Worm (Caenorhabditis elegans) whole organism, young adult: ENCODE data around the gene tag-164.

Experiments
- B0035.1 ChIP-seq: sonication (generic microtip); optimal IDR thresholded peaks from 2 replicates; lab custom pipeline; 2016; ENCODE audit warnings: missing genetic modification characterization, mild to moderate bottlenecking, missing compliant biosample characterization, missing genotype, missing genetic modification reagents
- B0261.1 ChIP-seq: sonication (generic microtip); optimal IDR thresholded peaks from 2 replicates; lab custom pipeline; 2016; ENCODE audit warnings: mild to moderate bottlenecking, missing genetic modification characterization, moderate library complexity, missing compliant biosample characterization
- B0336.3 ChIP-seq: fragments of 200-800 bp; sonication (Bioruptor generic); IDR thresholded peaks from 2 replicates; pipeline ENCODE4 v1.3.6; 2022; ENCODE audit warnings: missing genetic modification characterization, missing compliant biosample characterization
- C06A6.2 ChIP-seq: fragments of 200-800 bp; sonication (Bioruptor generic); conservative IDR thresholded peaks from 2 replicates; pipeline ENCODE4 v1.3.6; 2022; ENCODE audit warnings: missing genetic modification characterization, missing compliant biosample characterization
- C17E4.6 ChIP-seq: fragments of 200-800 bp; sonication (Bioruptor generic); IDR thresholded peaks from 2 replicates; pipeline ENCODE4 v1.3.6; 2022; ENCODE audit warnings: missing genetic modification reagents, missing genetic modification characterization, missing compliant biosample characterization
- F33H1.4 ChIP-seq: fragments of 200-800 bp; sonication (Bioruptor generic); IDR thresholded peaks from 2 replicates; pipeline ENCODE4 v1.3.6; 2022; ENCODE audit warnings: missing genetic modification reagents, missing genetic modification characterization, missing compliant biosample characterization
- F49E8.2 ChIP-seq: sonication (generic microtip); optimal IDR thresholded peaks from 3 replicates; lab custom pipeline; 2017; ENCODE audit warnings: missing genetic modification characterization, mild to moderate bottlenecking, missing compliant biosample characterization, antibody characterized with exemption, moderate library complexity; ENCODE audit not compliant: insufficient read depth
- F52B5.7 ChIP-seq: sonication (generic microtip); optimal IDR thresholded peaks from 2 replicates; lab custom pipeline; 2016; ENCODE audit warnings: mild to moderate bottlenecking, missing genetic modification characterization, missing compliant biosample characterization
- K11D2.4 ChIP-seq: fragments of 200-800 bp; sonication (Bioruptor generic); IDR thresholded peaks from 2 replicates; pipeline ENCODE4 v1.3.6; 2022; ENCODE audit warnings: missing genetic modification reagents, missing genetic modification characterization, missing compliant biosample characterization
- Y56A3A.18 ChIP-seq: fragments of 200-800 bp; sonication (Bioruptor generic); IDR thresholded peaks from 2 replicates; pipeline ENCODE4 v1.3.6; 2022; ENCODE audit warnings: missing genetic modification reagents, missing genetic modification characterization, missing compliant biosample characterization
- Y67H2A.10 ChIP-seq: fragments of 200-800 bp; sonication (Bioruptor generic); conservative IDR thresholded peaks from 2 replicates; pipeline ENCODE4 v1.3.6; 2022; ENCODE audit warnings: missing genetic modification reagents, missing genetic modification characterization, missing compliant biosample characterization
- atf-7 ChIP-seq: sonication (generic microtip); optimal IDR thresholded peaks from 2 replicates; lab custom pipeline; 2017; ENCODE audit warnings: mild to moderate bottlenecking, missing genetic modification characterization, missing compliant biosample characterization
- ceh-100 ChIP-seq: fragments of 200-800 bp; sonication (Bioruptor generic); IDR thresholded peaks from 2 replicates; pipeline ENCODE4 v1.3.6; 2022; ENCODE audit warnings: missing genetic modification reagents, missing genetic modification characterization, missing compliant biosample characterization
- ceh-40 ChIP-seq: fragments of 200-800 bp; sonication (Bioruptor generic); IDR thresholded peaks from 2 replicates; pipeline ENCODE4 v1.3.6; 2022; ENCODE audit warnings: missing genetic modification characterization, missing compliant biosample characterization
- dox-1 ChIP-seq: fragments of 200-800 bp; sonication (Bioruptor generic); IDR thresholded peaks from 2 replicates; pipeline ENCODE4 v1.3.6; 2022; ENCODE audit warnings: missing genetic modification reagents, missing genetic modification characterization, missing compliant biosample characterization
- dpl-1 ChIP-seq: fragments of 150-350 bp; optimal IDR thresholded peaks from 2 replicates; lab custom pipeline; 2014; ENCODE audit warnings: missing biosample characterization, missing genetic modification reagents, missing genetic modification characterization
- egl-18 ChIP-seq: fragments of 200-800 bp; sonication (Bioruptor generic); IDR thresholded peaks from 2 replicates; pipeline ENCODE4 v1.3.6; 2022; ENCODE audit warnings: missing genetic modification reagents, missing genetic modification characterization, missing compliant biosample characterization
- egrh-3 ChIP-seq: fragments of 200-800 bp; sonication (Bioruptor generic); IDR thresholded peaks from 2 replicates; pipeline ENCODE4 v1.3.6; 2022; ENCODE audit warnings: missing genetic modification reagents, missing genetic modification characterization, missing compliant biosample characterization
- ekl-4 ChIP-seq: fragments of 200-800 bp; sonication (Bioruptor generic); IDR thresholded peaks from 2 replicates; pipeline ENCODE4 v1.3.6; 2022; ENCODE audit warnings: missing genetic modification reagents, missing genetic modification characterization, missing compliant biosample characterization
- ets-4 ChIP-seq: fragments of 200-800 bp; sonication (Bioruptor generic); optimal IDR thresholded peaks from 2 replicates; lab custom pipeline; 2018; ENCODE audit warnings: mild to moderate bottlenecking, missing genetic modification characterization, missing compliant biosample characterization
- fkh-3 ChIP-seq: sonication (generic microtip); optimal IDR thresholded peaks from 2 replicates; lab custom pipeline; 2016; ENCODE audit warnings: mild to moderate bottlenecking, missing genetic modification characterization, missing compliant biosample characterization
- gei-17 ChIP-seq: fragments of 200-800 bp; sonication (Bioruptor generic); optimal IDR thresholded peaks from 2 replicates; lab custom pipeline; 2018; ENCODE audit warnings: mild to moderate bottlenecking, missing genetic modification characterization, missing compliant biosample characterization
- him-1 ChIP-seq: sonication (generic microtip); optimal IDR thresholded peaks from 2 replicates; lab custom pipeline; 2016; ENCODE audit warnings: missing genotype, missing genetic modification reagents, missing genetic modification characterization, missing compliant biosample characterization
- hlh-12 ChIP-seq: sonication (generic microtip); optimal IDR thresholded peaks from 2 replicates; lab custom pipeline; 2016; ENCODE audit warnings: missing genetic modification characterization, missing compliant biosample characterization
- lag-1 ChIP-seq: fragments of 200-800 bp; sonication (Bioruptor generic); IDR thresholded peaks from 2 replicates; pipeline ENCODE4 v1.3.6; 2022; ENCODE audit warnings: missing genetic modification reagents, missing genetic modification characterization, missing compliant biosample characterization
- let-526 ChIP-seq: fragments of 200-800 bp; sonication (Bioruptor generic); IDR thresholded peaks from 2 replicates; pipeline ENCODE4 v1.3.6; 2022; ENCODE audit warnings: missing genetic modification reagents, missing genetic modification characterization, missing compliant biosample characterization
- let-607 ChIP-seq, 2 experiments: fragments of 200-800 bp in 1 of 2; sonication (Bioruptor generic) in 1 of 2; sonication (generic microtip) in 1 of 2; optimal IDR thresholded peaks; 2 replicates each; lab custom pipeline; 2016 to 2018; ENCODE audit warnings: mild to moderate bottlenecking in 2 of 2, missing compliant biosample characterization in 2 of 2, missing genetic modification characterization in 2 of 2, moderate library complexity in 2 of 2, missing genotype in 1 of 2
- lin-26 ChIP-seq: fragments of 200-800 bp; sonication (Bioruptor generic); IDR thresholded peaks from 2 replicates; pipeline ENCODE4 v1.3.6; 2022; ENCODE audit warnings: missing genetic modification reagents, missing genetic modification characterization, missing compliant biosample characterization
- lin-35 ChIP-seq, 3 experiments: fragments of 150-350 bp in 2 of 3; sonication (generic microtip) in 1 of 3; optimal IDR thresholded peaks; 2 replicates each; lab custom pipeline; 2014 to 2018; ENCODE audit warnings: missing biosample characterization in 3 of 3, missing genetic modification characterization in 3 of 3, missing genetic modification reagents in 3 of 3
- lin-54 ChIP-seq: fragments of 200-800 bp; sonication (Bioruptor generic); optimal IDR thresholded peaks from 2 replicates; lab custom pipeline; 2018; ENCODE audit warnings: mild to moderate bottlenecking, missing genetic modification characterization, missing compliant biosample characterization
- lsl-1 ChIP-seq: fragments of 200-800 bp; sonication (Bioruptor generic); optimal IDR thresholded peaks from 2 replicates; lab custom pipeline; 2018; ENCODE audit warnings: mild to moderate bottlenecking, missing genetic modification characterization, moderate library complexity, missing compliant biosample characterization
- nfya-1 ChIP-seq: sonication (generic microtip); optimal IDR thresholded peaks from 2 replicates; lab custom pipeline; 2017; ENCODE audit warnings: antibody characterized with exemption, missing compliant biosample characterization, missing genetic modification characterization, borderline replicate concordance; ENCODE audit not compliant: insufficient read depth
- nfya-2 ChIP-seq: fragments of 200-800 bp; sonication (Bioruptor generic); IDR thresholded peaks from 2 replicates; pipeline ENCODE4 v1.3.6; 2022; ENCODE audit warnings: missing genetic modification reagents, missing genetic modification characterization, missing compliant biosample characterization
- nfyb-1 ChIP-seq: fragments of 200-800 bp; sonication (Bioruptor generic); IDR thresholded peaks from 2 replicates; pipeline ENCODE4 v1.3.6; 2022; ENCODE audit warnings: missing genetic modification reagents, missing genetic modification characterization, missing compliant biosample characterization
- nhr-179 ChIP-seq: sonication (generic microtip); optimal IDR thresholded peaks from 2 replicates; lab custom pipeline; 2016; ENCODE audit warnings: mild to moderate bottlenecking, missing genetic modification characterization, missing compliant biosample characterization
- rcor-1 ChIP-seq: fragments of 200-800 bp; sonication (Bioruptor generic); IDR thresholded peaks from 2 replicates; pipeline ENCODE4 v1.3.6; 2022; ENCODE audit warnings: missing genetic modification reagents, missing genetic modification characterization, missing compliant biosample characterization
- snpc-3.4 ChIP-seq: sonication (generic microtip); optimal IDR thresholded peaks from 2 replicates; lab custom pipeline; 2017; ENCODE audit warnings: missing genetic modification characterization, mild to moderate bottlenecking, missing compliant biosample characterization, antibody characterized with exemption, moderate library complexity, missing genotype, missing genetic modification reagents
- tbp1 ChIP-seq: fragments of 200-800 bp; sonication (Bioruptor generic); optimal IDR thresholded peaks from 2 replicates; lab custom pipeline; 2018; ENCODE audit warnings: mild to moderate bottlenecking, missing genetic modification characterization, missing compliant biosample characterization
- xnd-1 ChIP-seq: sonication (generic microtip); optimal IDR thresholded peaks from 2 replicates; lab custom pipeline; 2016; ENCODE audit warnings: missing genotype, missing genetic modification reagents, missing genetic modification characterization, missing compliant biosample characterization
- zfh-2 ChIP-seq: fragments of 200-800 bp; sonication (Bioruptor generic); conservative IDR thresholded peaks from 2 replicates; pipeline ENCODE4 v1.3.6; 2022; ENCODE audit warnings: missing genetic modification reagents, missing genetic modification characterization, missing compliant biosample characterization
- zim-3 ChIP-seq: sonication (generic microtip); optimal IDR thresholded peaks from 2 replicates; lab custom pipeline; 2017; ENCODE audit warnings: mild to moderate bottlenecking, missing genetic modification characterization, moderate library complexity, missing compliant biosample characterization
- ztf-22 ChIP-seq: fragments of 200-800 bp; sonication (Bioruptor generic); optimal IDR thresholded peaks from 2 replicates; lab custom pipeline; 2018; ENCODE audit warnings: mild to moderate bottlenecking, missing genetic modification characterization, moderate library complexity, missing compliant biosample characterization
- ztf-6 ChIP-seq: fragments of 200-800 bp; sonication (Bioruptor generic); IDR thresholded peaks from 2 replicates; pipeline ENCODE4 v1.3.6; 2022; ENCODE audit warnings: missing genetic modification reagents, missing genetic modification characterization, missing compliant biosample characterization

The tag-164 gene

ce11 chrIII:13423414-13423813, 35.9 kb upstream of the tag-164 start, which contains the start of gene exo-1 (continued):
- TF ChIP-seq Y67H2A.10 (GFP tag; lab: Robert Waterston, UW) (no peak), B0035.1 (tag; lab: Kevin White, UChicago) (no peak), ceh-40 (no peak), F52B5.7 (tag; lab: Kevin White, UChicago) (no peak), egl-18 (no peak), let-526 (GFP tag; lab: Robert Waterston, UW) (no peak), egrh-3 (GFP tag; lab: Robert Waterston, UW) (0 out of 2 replicates have a peak, but pooled peaks have one; percentile 18), ztf-22 (GFP tag; lab: Kevin White, UChicago) (no peak), F49E8.2 (tag; lab: Kevin White, UChicago) (no peak), lsl-1 (GFP tag; lab: Kevin White, UChicago) (peak; percentile 44), Y56A3A.18 (GFP tag; lab: Robert Waterston, UW) (no peak), lin-54 (GFP tag; lab: Kevin White, UChicago) (peak; percentile 82), fkh-3 (tag; lab: Kevin White, UChicago) (no peak), nhr-179 (tag; lab: Kevin White, UChicago) (no peak), F33H1.4 (GFP tag; lab: Robert Waterston, UW) (peak; percentile 10; the same call in 1 of the 2 replicates), ztf-6 (GFP tag; lab: Robert Waterston, UW) (no peak), C17E4.6 (GFP tag; lab: Robert Waterston, UW) (no peak), B0261.1 (tag; lab: Kevin White, UChicago) (no peak), ceh-100 (GFP tag; lab: Robert Waterston, UW) (peak; percentile 95), ekl-4 (GFP tag; lab: Robert Waterston, UW) (no peak), nfya-1 (no peak)

- TF ChIP-seq B0035.1 (tag; lab: Kevin White, UChicago) (no peak), let-607 (tag; optimal IDR thresholded peaks at IDR 0.05; lab: Kevin White, UChicago) (peak in 1 of 2 experiments; percentile 61)
Observed at ce11 chrIII:13426036-13426435, 33.3 kb upstream of the tag-164 start, which contains the start of gene cope-1. cope-1 (plus strand) TSS chrIII:13426264.

- TF ChIP-seq gei-17 (GFP tag; lab: Kevin White, UChicago) (no peak), dpl-1 (GFP tag; lab: Kevin White, UChicago) (no peak), dox-1 (GFP tag; lab: Robert Waterston, UW) (no peak), him-1 (tag; lab: Kevin White, UChicago) (peak; percentile 30), F33H1.4 (GFP tag; lab: Robert Waterston, UW) (peak; percentile 52; the same call in 1 of the 2 replicates), nfyb-1 (GFP tag; lab: Robert Waterston, UW) (no peak), lsl-1 (GFP tag; lab: Kevin White, UChicago) (peak; percentile 75), lag-1 (GFP tag; lab: Robert Waterston, UW) (no peak), xnd-1 (peak; percentile 21), hlh-12 (tag; lab: Kevin White, UChicago) (no peak)
- TF ChIP-seq, all 124 proteins: peak for 4
Observed at ce11 chrIII:13427817-13428216, 31.5 kb upstream of the tag-164 start.

- TF ChIP-seq B0336.3 (no peak), nhr-179 (tag; lab: Kevin White, UChicago) (no peak), atf-7 (tag; lab: Kevin White, UChicago) (no peak), snpc-3.4 (tag; lab: Kevin White, UChicago) (no peak), nfya-1 (no peak), dpl-1 (GFP tag; lab: Kevin White, UChicago) (no peak), lin-26 (GFP tag; lab: Robert Waterston, UW) (no peak), C06A6.2 (no peak), ets-4 (GFP tag; lab: Kevin White, UChicago) (no peak), tbp1 (GFP tag; lab: Kevin White, UChicago) (no peak), nfya-2 (no peak), rcor-1 (GFP tag; lab: Robert Waterston, UW) (no peak), lin-35 (GFP tag; optimal IDR thresholded peaks at IDR 0.05; lab: Kevin White, UChicago) (no peak), egl-18 (no peak), zim-3 (no peak), zfh-2 (no peak), K11D2.4 (GFP tag; lab: Robert Waterston, UW) (no peak)
Observed at ce11 chrIII:13429668-13430067, 29.7 kb upstream of the tag-164 start, which contains the start of gene bli-5. bli-5 (minus strand) TSS chrIII:13429768.
